Worm (Caenorhabditis elegans) whole organism, L3 larva: ENCODE measurements around the gene madf-1.

ENCODE experiments used
- daf-12 ChIP-seq: fragments of 150-350 bp; optimal IDR thresholded peaks from 2 replicates; lab custom pipeline; 2014; ENCODE audit warnings: missing biosample characterization, missing genetic modification reagents, missing genetic modification characterization
- elt-2 ChIP-seq: sonication (generic microtip); optimal IDR thresholded peaks from 2 replicates; lab custom pipeline; 2016; ENCODE audit warnings: missing genetic modification reagents, mild to moderate bottlenecking, missing genetic modification characterization, missing compliant biosample characterization
- nhr-11 ChIP-seq: fragments of 150-350 bp; optimal IDR thresholded peaks from 2 replicates; lab custom pipeline; 2014; ENCODE audit warnings: missing biosample characterization, missing genetic modification characterization
- nhr-28 ChIP-seq: fragments of 150-350 bp; optimal IDR thresholded peaks from 2 replicates; lab custom pipeline; 2014; ENCODE audit warnings: missing biosample characterization, missing genetic modification characterization
- nhr-76 ChIP-seq: fragments of 150-350 bp; sonication (generic microtip); optimal IDR thresholded peaks from 5 replicates; lab custom pipeline; 2014; ENCODE audit warnings: missing biosample characterization, missing genetic modification characterization
- snpc-4 ChIP-seq: fragments of 150-350 bp; optimal IDR thresholded peaks from 2 replicates; lab custom pipeline; 2014; ENCODE audit warnings: missing biosample characterization, missing genetic modification characterization

ce11 chrIV:831796-832486 lies at the start of gene madf-1, which contains the start of gene Y55F3BR.10:
- TF ChIP-seq nhr-28 (tag; lab: Kevin White, UChicago), result no peak
- TF ChIP-seq snpc-4, result no peak
- TF ChIP-seq daf-12 (tag; lab: Kevin White, UChicago), result no peak
- TF ChIP-seq nhr-76 (tag; lab: Kevin White, UChicago), result no peak
- TF ChIP-seq elt-2 (tag; lab: Kevin White, UChicago), result no peak
- TF ChIP-seq nhr-11 (tag; lab: Kevin White, UChicago), result no peak
